Worm (Caenorhabditis elegans): ENCODE measurements around the gene F07G11.1.

DNA sequence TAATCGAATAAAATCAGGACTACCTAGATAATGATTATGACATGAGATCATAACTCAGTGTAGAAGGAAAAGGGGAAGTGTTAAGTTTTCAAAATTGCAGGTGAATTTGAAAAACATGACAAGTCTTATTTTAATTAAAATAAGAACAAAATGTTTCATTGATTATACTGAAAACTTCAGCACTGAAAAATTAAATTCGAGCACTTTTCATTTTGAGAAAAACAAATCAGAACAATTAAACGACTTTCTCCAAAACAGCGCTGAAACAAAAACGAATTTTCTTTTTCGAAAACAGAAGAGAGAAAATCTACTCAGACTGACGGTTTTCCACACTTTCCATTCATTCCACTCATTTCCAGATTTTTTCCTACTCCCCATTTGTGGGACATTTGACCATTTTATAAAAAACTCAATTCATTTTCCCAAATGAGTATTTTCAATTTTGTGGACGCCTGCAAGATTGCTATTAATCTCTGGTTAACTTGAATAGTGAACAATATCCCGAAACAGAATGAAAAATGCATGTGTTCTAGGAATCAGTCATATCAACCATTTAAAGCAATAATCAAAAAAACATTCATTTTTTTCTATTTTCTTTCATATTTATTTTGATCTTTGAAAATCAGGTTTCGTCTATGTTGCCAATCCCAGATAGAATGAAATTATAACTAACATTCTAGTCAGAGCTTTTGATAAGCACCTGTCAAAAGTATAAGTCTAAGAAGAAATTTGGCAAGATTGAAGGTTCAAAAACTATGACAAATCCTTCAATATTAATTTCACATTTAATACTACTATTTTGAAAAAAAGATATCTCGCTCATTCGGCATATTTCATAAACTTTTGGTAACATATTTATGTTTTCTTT is 45.2 kb downstream of the F07G11.1 start, which contains the start of the genes srh-231 and srh-275:
- no peak for TF ChIP-seq pag-3 (tag; optimal IDR thresholded peaks at IDR 0.05; ENCODE audit: borderline replicate concordance)
- no peak for TF ChIP-seq ceh-45 (GFP tag; IDR thresholded peaks at IDR 0.05)
- TF ChIP-seq nhr-11 (tag; optimal IDR thresholded peaks at IDR 0.05), result no peak
- no peak for TF ChIP-seq Y22D7AL.16 (tag; optimal IDR thresholded peaks at IDR 0.05)
- TF ChIP-seq ceh-6 (GFP tag; optimal IDR thresholded peaks at IDR 0.05), result no peak
- TF ChIP-seq gmeb-2 (tag; optimal IDR thresholded peaks at IDR 0.05), result no peak
- TF ChIP-seq ama-1 (optimal IDR thresholded peaks at IDR 0.05), result no peak
- no peak for TF ChIP-seq pha-4 (tag; optimal IDR thresholded peaks at IDR 0.05)
